Worm (Caenorhabditis elegans): Measurements from ENCODE around the gene W02H5.8.

Gene W02H5.8

ce11 chrV:2614986-2615687 lies 37.3 kb downstream of the W02H5.8 start, which contains the start of gene F53E10.1 (continued):
- no peak for TF ChIP-seq alr-1 (tag; optimal IDR thresholded peaks at IDR 0.05; ENCODE audit: borderline replicate concordance)
- TF ChIP-seq lin-13 (GFP tag; optimal IDR thresholded peaks at IDR 0.05) = peak; percentile 12
- TF ChIP-seq hlh-4 (tag; optimal IDR thresholded peaks at IDR 0.05) = no peak
- no peak for TF ChIP-seq unc-30 (tag; optimal IDR thresholded peaks at IDR 0.05)
- peak; percentile 84 for TF ChIP-seq nhr-20 (tag; optimal IDR thresholded peaks at IDR 0.05)
- TF ChIP-seq nhr-90 (tag; optimal IDR thresholded peaks at IDR 0.05; ENCODE audit: poor library complexity) = peak; percentile 60
- TF ChIP-seq C34B4.2 (tag; optimal IDR thresholded peaks at IDR 0.05) = no peak
- no peak for TF ChIP-seq fos-1 (tag; optimal IDR thresholded peaks at IDR 0.05)
- TF ChIP-seq efl-3 (GFP tag; optimal IDR thresholded peaks at IDR 0.05) = no peak
- TF ChIP-seq dpl-1 (GFP tag; optimal IDR thresholded peaks at IDR 0.05) = peak; percentile 36 to 52 (median 51)
- peak; percentile 52 for TF ChIP-seq mep-1 (tag; optimal IDR thresholded peaks at IDR 0.05)
- peak; percentile 47; the same call in 1 of the 2 replicates for TF ChIP-seq nhr-19 (GFP tag; conservative IDR thresholded peaks at IDR 0.05)
- TF ChIP-seq ceh-63 (GFP tag; optimal IDR thresholded peaks at IDR 0.05) = no peak
- no peak for TF ChIP-seq grh-1 (GFP tag; IDR thresholded peaks at IDR 0.05)
- TF ChIP-seq tlp-1 (tag; optimal IDR thresholded peaks at IDR 0.05) = no peak
- no peak for TF ChIP-seq vab-15 (tag; optimal IDR thresholded peaks at IDR 0.05)
- TF ChIP-seq ztf-11 (tag; optimal IDR thresholded peaks at IDR 0.05) = no peak
- peak; percentile 5 to 29 for TF ChIP-seq lsy-2 (tag; optimal IDR thresholded peaks at IDR 0.05)
- TF ChIP-seq zag-1 (tag; optimal IDR thresholded peaks at IDR 0.05) = no peak
- no peak for TF ChIP-seq unc-86 (tag; optimal IDR thresholded peaks at IDR 0.05)
- TF ChIP-seq mdl-1 (tag; optimal IDR thresholded peaks at IDR 0.05) = peak in 1 of 2 experiments; percentile 54
- peak; percentile 47 to 58 for TF ChIP-seq efl-1 (optimal IDR thresholded peaks at IDR 0.05)
- TF ChIP-seq efl-1 (GFP tag; optimal IDR thresholded peaks at IDR 0.05 in 1 of 2) = peak; percentile 44 to 93
- no peak for TF ChIP-seq ama-1 (optimal IDR thresholded peaks at IDR 0.05)
- TF ChIP-seq fkh-8 (tag; optimal IDR thresholded peaks at IDR 0.05) = no peak
- TF ChIP-seq tbx-2 (tag; optimal IDR thresholded peaks at IDR 0.05) = peak; percentile 56
- TF ChIP-seq nhr-11 (tag; optimal IDR thresholded peaks at IDR 0.05) = no peak
- TF ChIP-seq elt-3 (tag; optimal IDR thresholded peaks at IDR 0.05) = peak in 1 of 6 experiments; percentile 38
- TF ChIP-seq C16A3.4 (tag; optimal IDR thresholded peaks at IDR 0.05) = no peak
- TF ChIP-seq dsc-1 (tag; optimal IDR thresholded peaks at IDR 0.05) = no peak
- peak; percentile 94 for TF ChIP-seq nhr-85 (tag)
- no peak for TF ChIP-seq ets-5 (GFP tag; IDR thresholded peaks at IDR 0.05)
- no peak for TF ChIP-seq pag-3 (tag; optimal IDR thresholded peaks at IDR 0.05; ENCODE audit: borderline replicate concordance, insufficient read depth)
- TF ChIP-seq xbp-1 (tag; optimal IDR thresholded peaks at IDR 0.05) = no peak

ce11 chrV:2608352-2608751 lies 44.1 kb downstream of the W02H5.8 start, which contains the start of gene acr-17:
Gene acr-17, plus strand, starts transcription at chrV:2608652.
- TF ChIP-seq nhr-11 (tag; optimal IDR thresholded peaks at IDR 0.05) (no peak), nhr-47 (tag; optimal IDR thresholded peaks at IDR 0.05) (no peak), alr-1 (tag; optimal IDR thresholded peaks at IDR 0.05; ENCODE audit: borderline replicate concordance) (no peak), ama-1 (optimal IDR thresholded peaks at IDR 0.05) (no peak), skn-1 (tag; optimal IDR thresholded peaks at IDR 0.05) (no peak), aly-2 (tag; optimal IDR thresholded peaks at IDR 0.05) (no peak), unc-130 (tag; optimal IDR thresholded peaks at IDR 0.05) (no peak), lin-39 (tag; optimal IDR thresholded peaks at IDR 0.05) (no peak), nhr-84 (tag; optimal IDR thresholded peaks at IDR 0.05) (no peak), egl-13 (tag; optimal IDR thresholded peaks at IDR 0.05) (no peak), unc-86 (tag; optimal IDR thresholded peaks at IDR 0.05) (no peak), ztf-11 (tag; optimal IDR thresholded peaks at IDR 0.05) (no peak), ceh-90 (tag; optimal IDR thresholded peaks at IDR 0.05) (no peak)
